Fruit fly (Drosophila melanogaster): ENCODE measurements around the gene LeuRS.
A peak's percentile ranks its signal among the peaks of the same experiment; 100 is the strongest.

LeuRS gene

DNA sequence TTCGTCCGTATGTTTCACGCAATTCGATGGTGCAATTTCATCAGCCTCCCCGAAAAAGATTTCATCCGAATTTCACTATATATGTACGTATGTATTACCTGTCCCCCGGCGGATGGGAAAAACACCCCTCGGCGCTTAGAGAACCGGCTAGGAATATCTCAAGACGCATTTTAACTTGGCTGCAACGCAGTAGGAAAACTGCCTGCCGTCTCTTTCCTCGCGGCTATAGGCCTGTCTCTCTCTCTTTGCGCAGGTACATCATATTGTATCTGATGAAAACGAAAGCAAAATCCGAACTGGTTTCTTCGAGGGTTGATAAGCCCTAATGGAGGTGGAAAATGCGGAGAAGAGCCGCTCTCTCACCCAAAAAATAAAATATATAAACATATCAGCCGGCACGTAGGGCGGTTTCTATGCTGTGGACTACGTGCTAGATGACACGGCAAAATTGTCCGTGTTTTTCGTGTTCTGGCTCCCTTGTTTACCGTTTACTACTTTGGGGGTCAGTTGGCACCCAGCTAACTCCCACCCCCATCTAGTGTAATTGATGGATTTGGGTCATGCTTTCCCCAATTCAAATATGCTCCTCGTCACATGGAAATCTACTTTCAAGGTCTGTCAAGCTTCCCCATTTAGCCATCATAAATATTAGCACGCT lies 37.9 kb downstream of the LeuRS start (continued):
- no peak for TF ChIP-seq Eip74EF (GFP tag; optimal IDR thresholded peaks at IDR 0.05)
- peak; percentile 10 for TF ChIP-seq zen (tag; optimal IDR thresholded peaks at IDR 0.05)
- peak; percentile 70; the same call in 1 of the 4 replicates for TF ChIP-seq chinmo (GFP tag; IDR thresholded peaks at IDR 0.05; ENCODE audit: partially characterized antibody)
- TF ChIP-seq sens (GFP tag): no peak
- TF ChIP-seq CG13894 (tag; optimal IDR thresholded peaks at IDR 0.05): peak; percentile 77
- TF ChIP-seq CG9215 (GFP tag; IDR thresholded peaks at IDR 0.05): no peak
- TF ChIP-seq Doc2 (GFP tag; IDR thresholded peaks at IDR 0.05): no peak
- no peak for TF ChIP-seq Lhr (GFP tag; optimal IDR thresholded peaks at IDR 0.05)
- no peak for TF ChIP-seq CrebB (tag; optimal IDR thresholded peaks at IDR 0.05)
- peak; percentile 68 for TF ChIP-seq Deaf1 (tag; optimal IDR thresholded peaks at IDR 0.05)
- TF ChIP-seq CG11247 (GFP tag; IDR thresholded peaks at IDR 0.05): no peak
- TF ChIP-seq emc (GFP tag; optimal IDR thresholded peaks at IDR 0.05): no peak
- TF ChIP-seq ewg (GFP tag; optimal IDR thresholded peaks at IDR 0.05): peak; percentile 81
- no peak for TF ChIP-seq p53 (GFP tag; optimal IDR thresholded peaks at IDR 0.05)
- peak; percentile 45 for TF ChIP-seq CG33557 (GFP tag; optimal IDR thresholded peaks at IDR 0.05)
- TF ChIP-seq CG13296 (GFP tag; optimal IDR thresholded peaks at IDR 0.05): no peak
- TF ChIP-seq CG8290 (GFP tag; optimal IDR thresholded peaks at IDR 0.05): no peak
- TF ChIP-seq CG8290 (tag; optimal IDR thresholded peaks at IDR 0.05): peak in 1 of 2 experiments; percentile 7
- no peak for TF ChIP-seq sc (optimal IDR thresholded peaks at IDR 0.05)
- no peak for TF ChIP-seq sc (GFP tag; optimal IDR thresholded peaks at IDR 0.05)
- TF ChIP-seq CG10321 (GFP tag; IDR thresholded peaks at IDR 0.05): peak; percentile 93
- no peak for TF ChIP-seq Myb (GFP tag; optimal IDR thresholded peaks at IDR 0.05)
- TF ChIP-seq z (GFP tag; IDR thresholded peaks at IDR 0.05): no peak
- no peak for TF ChIP-seq Mad (GFP tag; optimal IDR thresholded peaks at IDR 0.05)
- TF ChIP-seq ttk (GFP tag; IDR thresholded peaks at IDR 0.05): peak; percentile 30; the same call in 1 of the 2 replicates
- TF ChIP-seq gsb-n (tag; optimal IDR thresholded peaks at IDR 0.05): no peak
- TF ChIP-seq CG16813 (GFP tag; IDR thresholded peaks at IDR 0.05; ENCODE audit: partially characterized antibody): no peak
- no peak for TF ChIP-seq unc-4 (GFP tag; IDR thresholded peaks at IDR 0.05; ENCODE audit: partially characterized antibody)
- TF ChIP-seq CG1832 (GFP tag; optimal IDR thresholded peaks at IDR 0.05): peak; percentile 79
- no peak for TF ChIP-seq CG2712 (tag; optimal IDR thresholded peaks at IDR 0.05)
- no peak for TF ChIP-seq jing (GFP tag; optimal IDR thresholded peaks at IDR 0.05)
- no peak for TF ChIP-seq ash1 (GFP tag; optimal IDR thresholded peaks at IDR 0.05)
- TF ChIP-seq croc (GFP tag; conservative IDR thresholded peaks at IDR 0.05): no peak
- TF ChIP-seq CG12391 (tag; optimal IDR thresholded peaks at IDR 0.05): no peak
- TF ChIP-seq grn (GFP tag; optimal IDR thresholded peaks at IDR 0.05): peak; percentile 56
- TF ChIP-seq Dfd (GFP tag; optimal IDR thresholded peaks at IDR 0.05): no peak
- peak; percentile 71 for TF ChIP-seq kni (GFP tag; optimal IDR thresholded peaks at IDR 0.05)
- TF ChIP-seq CG2116 (GFP tag; optimal IDR thresholded peaks at IDR 0.05): no peak
- no peak for TF ChIP-seq CG10565 (GFP tag; optimal IDR thresholded peaks at IDR 0.05)
- TF ChIP-seq Ets65A (GFP tag): no peak
- no peak for TF ChIP-seq CG14667 (GFP tag; IDR thresholded peaks at IDR 0.05)
- no peak for TF ChIP-seq Spps (tag; optimal IDR thresholded peaks at IDR 0.05)
- no peak for TF ChIP-seq CG15073 (GFP tag; optimal IDR thresholded peaks at IDR 0.05)
